Worm (Caenorhabditis elegans) whole organism, late embryonic: ENCODE measurements around the gene cebp-1.

Experiments used
- lin-11 ChIP-seq: fragments of 200-800 bp; sonication (Bioruptor generic); optimal IDR thresholded peaks from 2 replicates; lab custom pipeline; 2018; ENCODE audit warnings: mild to moderate bottlenecking, missing genetic modification characterization, missing compliant biosample characterization
- nhr-11 ChIP-seq: fragments of 150-350 bp; optimal IDR thresholded peaks from 2 replicates; lab custom pipeline; 2014; ENCODE audit warnings: missing biosample characterization, missing genetic modification characterization
- zip-5 ChIP-seq: sonication (generic microtip); optimal IDR thresholded peaks from 2 replicates; lab custom pipeline; 2016; ENCODE audit warnings: missing genetic modification characterization, missing compliant biosample characterization
- ztf-16 ChIP-seq: sonication (generic microtip); optimal IDR thresholded peaks from 2 replicates; lab custom pipeline; 2017; ENCODE audit warnings: missing genetic modification characterization, missing compliant biosample characterization

- no peak for TF ChIP-seq nhr-11 (tag; lab: Kevin White, UChicago)
- no peak for TF ChIP-seq zip-5 (tag; lab: Kevin White, UChicago)
- no peak for TF ChIP-seq ztf-16 (tag; lab: Kevin White, UChicago)
- no peak for TF ChIP-seq lin-11 (tag; lab: Kevin White, UChicago)
These were observed 14.4 kb upstream of the cebp-1 start for ce11 chrX:1468057-1468456.
